Fruit fly (Drosophila melanogaster) whole organism, adult: ENCODE data around the gene Grip75.

Experiments used
- CG11617 ChIP-seq: fragments of 200-800 bp; sonication (Bioruptor generic); optimal IDR thresholded peaks from 2 replicates; lab custom pipeline; 2017; ENCODE audit warnings: mild to moderate bottlenecking, missing biosample characterization, missing genetic modification reagents, missing genetic modification characterization
- CG12768 ChIP-seq: fragments of 200-800 bp; sonication (Bioruptor generic); optimal IDR thresholded peaks from 2 replicates; lab custom pipeline; 2017; ENCODE audit warnings: missing biosample characterization, missing genetic modification characterization, mild to moderate bottlenecking, moderate library complexity, missing genetic modification reagents
- CG14711 ChIP-seq: fragments of 200-800 bp; sonication (Bioruptor generic); optimal IDR thresholded peaks from 2 replicates; lab custom pipeline; 2018; ENCODE audit warnings: missing biosample characterization, mild to moderate bottlenecking, missing genetic modification characterization, moderate library complexity
- CG1620 ChIP-seq: fragments of 200-800 bp; sonication (Bioruptor generic); optimal IDR thresholded peaks from 2 replicates; lab custom pipeline; 2016; ENCODE audit warnings: missing biosample characterization, missing genetic modification characterization
- CG33017 ChIP-seq: fragments of 200-800 bp; sonication (Bioruptor generic); optimal IDR thresholded peaks from 2 replicates; lab custom pipeline; 2018; ENCODE audit warnings: missing biosample characterization, mild to moderate bottlenecking, missing genetic modification characterization, moderate library complexity
- CG5204 ChIP-seq: fragments of 200-800 bp; sonication (Bioruptor generic); optimal IDR thresholded peaks from 2 replicates; lab custom pipeline; 2016; ENCODE audit warnings: missing biosample characterization, missing genetic modification characterization
- CG7045 ChIP-seq: fragments of 200-800 bp; sonication (Bioruptor generic); optimal IDR thresholded peaks from 2 replicates; lab custom pipeline; 2017; ENCODE audit warnings: missing biosample characterization, mild to moderate bottlenecking, missing genetic modification characterization
- CG7101 ChIP-seq: fragments of 200-800 bp; sonication (Bioruptor generic); optimal IDR thresholded peaks from 2 replicates; lab custom pipeline; 2018; ENCODE audit warnings: missing biosample characterization, mild to moderate bottlenecking, missing genetic modification characterization, moderate library complexity
- Clk ChIP-seq: fragments of 200-800 bp; sonication (Bioruptor generic); optimal IDR thresholded peaks from 2 replicates; lab custom pipeline; 2017; ENCODE audit warnings: missing biosample characterization, missing genetic modification characterization
- Crg-1 ChIP-seq: fragments of 200-800 bp; sonication (Bioruptor generic); optimal IDR thresholded peaks from 2 replicates; lab custom pipeline; 2016; ENCODE audit warnings: missing biosample characterization, missing genetic modification characterization
- Hr96 ChIP-seq: fragments of 200-800 bp; sonication (Bioruptor generic); optimal IDR thresholded peaks from 2 replicates; lab custom pipeline; 2016; ENCODE audit warnings: missing biosample characterization, missing genetic modification characterization
- Mnt ChIP-seq: fragments of 200-800 bp; sonication (Bioruptor generic); optimal IDR thresholded peaks from 2 replicates; lab custom pipeline; 2016; ENCODE audit warnings: missing biosample characterization, mild to moderate bottlenecking, missing genetic modification characterization
- bab1 ChIP-seq: fragments of 200-800 bp; sonication (Bioruptor generic); optimal IDR thresholded peaks from 3 replicates; lab custom pipeline; 2019; ENCODE audit warnings: missing biosample characterization, mild to moderate bottlenecking, missing genetic modification characterization, moderate library complexity
- cic ChIP-seq: fragments of 200-800 bp; sonication (Bioruptor generic); optimal IDR thresholded peaks from 2 replicates; lab custom pipeline; 2017; ENCODE audit warnings: missing biosample characterization, mild to moderate bottlenecking, missing genetic modification characterization, moderate library complexity
- cnc ChIP-seq, 2 experiments: fragments of >200 bp; optimal IDR thresholded peaks; 2 replicates each; lab custom pipeline; 2017
- kay ChIP-seq: fragments of 200-800 bp; sonication (Bioruptor generic); peaks from one replicate; lab custom pipeline; 2016; ENCODE audit warnings: missing biosample characterization, missing genetic modification characterization, borderline replicate concordance
- ovo ChIP-seq: fragments of 200-800 bp; sonication (Bioruptor generic); optimal IDR thresholded peaks from 2 replicates; lab custom pipeline; 2016; ENCODE audit warnings: missing biosample characterization, missing genetic modification characterization
- pad ChIP-seq: fragments of 200-800 bp; sonication (Bioruptor generic); optimal IDR thresholded peaks from 3 replicates; lab custom pipeline; 2017; ENCODE audit warnings: missing biosample characterization, missing genetic modification characterization, mild to moderate bottlenecking, moderate library complexity, missing genetic modification reagents
- tj ChIP-seq: fragments of 200-800 bp; sonication (Bioruptor generic); optimal IDR thresholded peaks from 3 replicates; lab custom pipeline; 2017; ENCODE audit warnings: missing biosample characterization, mild to moderate bottlenecking, missing genetic modification characterization, moderate library complexity
- toe ChIP-seq: fragments of 200-800 bp; sonication (Bioruptor generic); optimal IDR thresholded peaks from 2 replicates; lab custom pipeline; 2016; ENCODE audit warnings: missing biosample characterization, missing genetic modification characterization

Gene Grip75

dm6 chr2L:10472257-10472656 is 10.8 kb upstream of the Grip75 start:
- TF ChIP-seq CG11617: no peak
- TF ChIP-seq Crg-1: no peak
- TF ChIP-seq kay: peak; percentile 67
- no peak for TF ChIP-seq pad (GFP tag; lab: Kevin White, UChicago)

- TF ChIP-seq kay (peak; percentile 82), Hr96 (peak; percentile 61), pad (GFP tag; lab: Kevin White, UChicago) (peak; percentile 65), Clk (GFP tag; lab: Kevin White, UChicago) (peak; percentile 28), CG1620 (GFP tag; lab: Kevin White, UChicago) (peak; percentile 38), Mnt (GFP tag; lab: Kevin White, UChicago) (peak; percentile 54), toe (GFP tag; lab: Kevin White, UChicago) (no peak), CG11617 (peak; percentile 66), CG7045 (GFP tag; lab: Kevin White, UChicago) (peak; percentile 93), ovo (peak; percentile 11), CG14711 (tag; lab: Kevin White, UChicago) (peak; percentile 85), cnc (optimal IDR thresholded peaks at IDR 0.05; lab: Kevin White, UChicago) (no peak), CG7101 (peak; percentile 89), bab1 (GFP tag; lab: Kevin White, UChicago) (peak; percentile 76), CG5204 (GFP tag; lab: Kevin White, UChicago) (no peak), tj (GFP tag; lab: Kevin White, UChicago) (peak; percentile 40), CG12768 (GFP tag; lab: Kevin White, UChicago) (peak; percentile 86), CG33017 (tag; lab: Kevin White, UChicago) (peak; percentile 90), Crg-1 (peak; percentile 59), cic (GFP tag; lab: Kevin White, UChicago) (peak; percentile 4)
Observed at dm6 chr2L:10474268-10474678, 8.8 kb upstream of the Grip75 start, which contains the start of gene RluA-1. RluA-1 (minus strand) TSS chr2L:10474349.

dm6 chr2L:10474815-10475214 is 8.3 kb upstream of the Grip75 start:
- TF ChIP-seq cnc (optimal IDR thresholded peaks at IDR 0.05; lab: Kevin White, UChicago) (no peak), CG7045 (GFP tag; lab: Kevin White, UChicago) (no peak), Hr96 (no peak), Crg-1 (no peak), bab1 (GFP tag; lab: Kevin White, UChicago) (no peak), CG5204 (GFP tag; lab: Kevin White, UChicago) (no peak), tj (GFP tag; lab: Kevin White, UChicago) (no peak), ovo (no peak), cic (GFP tag; lab: Kevin White, UChicago) (no peak), kay (no peak), CG14711 (tag; lab: Kevin White, UChicago) (no peak), CG7101 (no peak)

dm6 chr2L:10476879-10477278 is 6.2 kb upstream of the Grip75 start, which contains the start of gene RluA-2:
RluA-2 (plus strand) TSS chr2L:10477073.
- TF ChIP-seq CG12768 (GFP tag; lab: Kevin White, UChicago) (no peak), Mnt (GFP tag; lab: Kevin White, UChicago) (no peak), cnc (optimal IDR thresholded peaks at IDR 0.05; lab: Kevin White, UChicago) (no peak), Clk (GFP tag; lab: Kevin White, UChicago) (no peak), CG1620 (GFP tag; lab: Kevin White, UChicago) (no peak), ovo (no peak), kay (no peak), pad (GFP tag; lab: Kevin White, UChicago) (no peak), toe (GFP tag; lab: Kevin White, UChicago) (no peak)

DNA sequence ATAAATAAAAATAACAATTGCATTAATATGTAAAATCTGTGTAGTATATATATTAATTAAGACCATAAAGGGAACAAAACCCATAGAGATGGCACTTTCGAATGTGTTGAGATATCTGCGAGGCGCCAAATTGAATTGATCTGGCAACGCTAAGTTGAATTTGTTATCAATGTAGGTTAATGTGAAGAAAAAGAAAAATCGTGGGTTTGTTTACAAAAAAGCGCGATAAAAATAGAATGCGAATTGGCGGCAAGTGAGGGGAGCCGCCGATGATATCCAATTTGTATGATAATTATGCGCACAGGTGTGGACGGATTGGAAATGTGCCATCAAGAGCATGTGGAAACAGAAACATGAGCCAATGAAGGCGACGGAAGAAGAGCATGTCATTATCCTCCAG is 3.2 kb upstream of the Grip75 start:
- TF ChIP-seq CG5204 (GFP tag; lab: Kevin White, UChicago) (no peak), CG7045 (GFP tag; lab: Kevin White, UChicago) (no peak), Mnt (GFP tag; lab: Kevin White, UChicago) (peak; percentile 42), cic (GFP tag; lab: Kevin White, UChicago) (no peak), CG1620 (GFP tag; lab: Kevin White, UChicago) (no peak)

- no peak for TF ChIP-seq pad (GFP tag; lab: Kevin White, UChicago)
- TF ChIP-seq Mnt (GFP tag; lab: Kevin White, UChicago): peak; percentile 36
- TF ChIP-seq Clk (GFP tag; lab: Kevin White, UChicago): no peak
- peak; percentile 37 for TF ChIP-seq CG11617
- TF ChIP-seq Crg-1: no peak
- no peak for TF ChIP-seq cnc (optimal IDR thresholded peaks at IDR 0.05; lab: Kevin White, UChicago)
- TF ChIP-seq Hr96: no peak
- peak; percentile 32 for TF ChIP-seq CG14711 (tag; lab: Kevin White, UChicago)
- peak; percentile 34 for TF ChIP-seq tj (GFP tag; lab: Kevin White, UChicago)
- TF ChIP-seq CG5204 (GFP tag; lab: Kevin White, UChicago): no peak
- peak; percentile 74 for TF ChIP-seq bab1 (GFP tag; lab: Kevin White, UChicago)
- no peak for TF ChIP-seq CG7045 (GFP tag; lab: Kevin White, UChicago)
- peak; percentile 6 for TF ChIP-seq CG7101
- TF ChIP-seq ovo: no peak
Observed at dm6 chr2L:10488484-10489223, 5.6 kb downstream of the Grip75 start, which contains the start of the genes Cog4 and CG6144. Cog4 (minus strand) TSS chr2L:10488622. CG6144 (plus strand) TSS chr2L:10488694.
